Worm (Caenorhabditis elegans): ENCODE results near the gene srj-21.
A peak's percentile ranks its signal among the peaks of the same experiment; 100 is the strongest.

The srj-21 gene

DNA sequence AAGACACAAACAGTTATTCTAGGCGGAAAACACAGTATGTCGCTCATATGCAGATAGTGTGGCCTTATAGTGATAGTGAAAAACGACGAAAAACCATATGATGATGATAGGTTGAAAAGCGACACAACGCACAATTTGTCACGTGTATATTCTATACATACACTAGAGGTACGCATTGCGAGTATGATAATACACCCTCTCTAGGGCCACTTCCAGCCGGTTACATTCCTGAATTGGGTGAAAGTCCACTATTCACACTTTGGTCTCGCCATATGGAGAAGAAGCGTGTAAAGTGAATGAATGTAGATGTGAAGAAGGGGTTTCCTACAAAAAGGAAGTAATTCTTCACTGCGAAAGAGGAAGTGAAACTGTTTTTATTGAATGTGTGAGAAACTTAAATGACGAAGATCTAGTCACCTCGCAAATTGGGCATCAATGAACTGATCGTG, 15.7 kb upstream of the srj-21 start:
- TF ChIP-seq sma-3 (GFP tag; optimal IDR thresholded peaks at IDR 0.05) (peak; percentile 72), sma-9 (GFP tag; optimal IDR thresholded peaks at IDR 0.05) (peak; percentile 93), sma-9 (tag; optimal IDR thresholded peaks at IDR 0.05) (no peak), crh-2 (tag; optimal IDR thresholded peaks at IDR 0.05) (peak; percentile 61), mdl-1 (tag; optimal IDR thresholded peaks at IDR 0.05) (peak in 1 of 2 experiments; percentile 56), F13H6.1 (tag; optimal IDR thresholded peaks at IDR 0.05) (peak; percentile 60), nhr-25 (tag; optimal IDR thresholded peaks at IDR 0.05) (peak; percentile 75), fos-1 (tag; optimal IDR thresholded peaks at IDR 0.05) (peak; percentile 23), lin-39 (tag; optimal IDR thresholded peaks at IDR 0.05) (no peak), gmeb-1 (tag; optimal IDR thresholded peaks at IDR 0.05) (peak; percentile 34), mab-5 (tag; optimal IDR thresholded peaks at IDR 0.05) (no peak), lsy-2 (tag; optimal IDR thresholded peaks at IDR 0.05) (peak in 1 of 2 experiments; percentile 17), Y55F3AM.14 (GFP tag; optimal IDR thresholded peaks at IDR 0.05) (peak; percentile 78), lin-11 (tag; optimal IDR thresholded peaks at IDR 0.05) (no peak), blmp-1 (tag; optimal IDR thresholded peaks at IDR 0.05; ENCODE audit: insufficient read depth) (peak; percentile 46), unc-55 (GFP tag; optimal IDR thresholded peaks at IDR 0.05) (no peak), nhr-129 (tag; optimal IDR thresholded peaks at IDR 0.05) (peak; percentile 71), nhr-21 (tag; optimal IDR thresholded peaks at IDR 0.05) (peak; percentile 25), egl-27 (tag; optimal IDR thresholded peaks at IDR 0.05) (peak; percentile 74), dmd-4 (tag; optimal IDR thresholded peaks at IDR 0.05) (no peak)

- TF ChIP-seq aly-2 (tag; optimal IDR thresholded peaks at IDR 0.05) (no peak), elt-1 (tag; optimal IDR thresholded peaks at IDR 0.05) (no peak), F13H6.1 (tag; optimal IDR thresholded peaks at IDR 0.05) (peak; percentile 14), ztf-11 (tag; optimal IDR thresholded peaks at IDR 0.05) (no peak), zag-1 (tag; optimal IDR thresholded peaks at IDR 0.05) (no peak), crh-2 (tag; optimal IDR thresholded peaks at IDR 0.05) (no peak), lsy-2 (tag; optimal IDR thresholded peaks at IDR 0.05) (peak in 1 of 2 experiments; percentile 5), ZK546.5 (tag; optimal IDR thresholded peaks at IDR 0.05) (no peak), mab-5 (tag; optimal IDR thresholded peaks at IDR 0.05) (no peak), gmeb-1 (tag; optimal IDR thresholded peaks at IDR 0.05) (no peak), nhr-11 (tag; optimal IDR thresholded peaks at IDR 0.05) (peak; percentile 28), nhr-21 (tag; optimal IDR thresholded peaks at IDR 0.05) (peak; percentile 5), unc-62 (GFP tag; optimal IDR thresholded peaks at IDR 0.05) (no peak), peb-1 (tag; optimal IDR thresholded peaks at IDR 0.05) (no peak), lin-13 (GFP tag; optimal IDR thresholded peaks at IDR 0.05) (no peak)
Observed at ce11 chrV:10730824-10731416, 14.2 kb upstream of the srj-21 start.

ce11 chrV:10731989-10732472, 13.1 kb upstream of the srj-21 start, which contains the start of gene T28B11.1:
Gene T28B11.1, minus strand, starts transcription at chrV:10732422.
- TF ChIP-seq dmd-4 (tag; optimal IDR thresholded peaks at IDR 0.05) (no peak), crh-2 (tag; optimal IDR thresholded peaks at IDR 0.05) (peak; percentile 14), nhr-11 (tag; optimal IDR thresholded peaks at IDR 0.05) (no peak), lin-39 (tag; optimal IDR thresholded peaks at IDR 0.05) (no peak), R02D3.7 (tag; optimal IDR thresholded peaks at IDR 0.05) (no peak), ztf-11 (tag; optimal IDR thresholded peaks at IDR 0.05) (no peak), Y55F3AM.14 (GFP tag; optimal IDR thresholded peaks at IDR 0.05) (no peak), ceh-16 (tag; optimal IDR thresholded peaks at IDR 0.05) (no peak), mbf-1 (tag; optimal IDR thresholded peaks at IDR 0.05) (no peak), blmp-1 (tag; optimal IDR thresholded peaks at IDR 0.05; ENCODE audit: insufficient read depth) (no peak), sma-3 (GFP tag; optimal IDR thresholded peaks at IDR 0.05) (no peak), fos-1 (tag; optimal IDR thresholded peaks at IDR 0.05) (peak; percentile 13), alr-1 (tag; optimal IDR thresholded peaks at IDR 0.05) (no peak), mdl-1 (tag; optimal IDR thresholded peaks at IDR 0.05) (no peak), nhr-21 (tag; optimal IDR thresholded peaks at IDR 0.05) (no peak), nhr-129 (tag; optimal IDR thresholded peaks at IDR 0.05) (peak; percentile 38), F13H6.1 (tag; optimal IDR thresholded peaks at IDR 0.05) (peak; percentile 3), nhr-237 (tag; optimal IDR thresholded peaks at IDR 0.05) (no peak), ztf-4 (tag; optimal IDR thresholded peaks at IDR 0.05) (no peak), nhr-23 (tag; optimal IDR thresholded peaks at IDR 0.05) (no peak), sma-9 (GFP tag; optimal IDR thresholded peaks at IDR 0.05) (peak; percentile 64), sma-9 (tag; optimal IDR thresholded peaks at IDR 0.05) (no peak), lin-13 (GFP tag; optimal IDR thresholded peaks at IDR 0.05) (no peak), C34F6.9 (tag; optimal IDR thresholded peaks at IDR 0.05) (no peak), nhr-10 (tag; optimal IDR thresholded peaks at IDR 0.05) (no peak)

Measured in whole organism, L2 larva.